Worm (Caenorhabditis elegans) whole organism, young adult: ENCODE results near the gene F14D2.15.

ENCODE experiments used
- F49E8.2 ChIP-seq: sonication (generic microtip); optimal IDR thresholded peaks from 3 replicates; lab custom pipeline; 2017; ENCODE audit warnings: missing genetic modification characterization, mild to moderate bottlenecking, missing compliant biosample characterization, antibody characterized with exemption, moderate library complexity; ENCODE audit not compliant: insufficient read depth
- F52B5.7 ChIP-seq: sonication (generic microtip); optimal IDR thresholded peaks from 2 replicates; lab custom pipeline; 2016; ENCODE audit warnings: mild to moderate bottlenecking, missing genetic modification characterization, missing compliant biosample characterization
- K11D2.4 ChIP-seq: fragments of 200-800 bp; sonication (Bioruptor generic); IDR thresholded peaks from 2 replicates; pipeline ENCODE4 v1.3.6; 2022; ENCODE audit warnings: missing genetic modification reagents, missing genetic modification characterization, missing compliant biosample characterization
- K12H6.12 ChIP-seq: fragments of 200-800 bp; sonication (Bioruptor generic); optimal IDR thresholded peaks from 2 replicates; lab custom pipeline; 2018; ENCODE audit warnings: mild to moderate bottlenecking, missing genetic modification characterization, missing compliant biosample characterization
- Y53F4B.3 ChIP-seq: fragments of 200-800 bp; sonication (Bioruptor generic); IDR thresholded peaks from 2 replicates; pipeline ENCODE4 v1.3.6; 2022; ENCODE audit warnings: missing genetic modification reagents, missing genetic modification characterization, missing compliant biosample characterization
- attf-3 ChIP-seq: fragments of 200-800 bp; sonication (Bioruptor generic); conservative IDR thresholded peaks from 2 replicates; pipeline ENCODE4 v1.3.6; 2022; ENCODE audit warnings: missing genetic modification reagents, missing genetic modification characterization, missing compliant biosample characterization
- ceh-40 ChIP-seq: fragments of 200-800 bp; sonication (Bioruptor generic); IDR thresholded peaks from 2 replicates; pipeline ENCODE4 v1.3.6; 2022; ENCODE audit warnings: missing genetic modification characterization, missing compliant biosample characterization
- egrh-3 ChIP-seq: fragments of 200-800 bp; sonication (Bioruptor generic); IDR thresholded peaks from 2 replicates; pipeline ENCODE4 v1.3.6; 2022; ENCODE audit warnings: missing genetic modification reagents, missing genetic modification characterization, missing compliant biosample characterization
- hlh-12 ChIP-seq: sonication (generic microtip); optimal IDR thresholded peaks from 2 replicates; lab custom pipeline; 2016; ENCODE audit warnings: missing genetic modification characterization, missing compliant biosample characterization
- let-526 ChIP-seq: fragments of 200-800 bp; sonication (Bioruptor generic); IDR thresholded peaks from 2 replicates; pipeline ENCODE4 v1.3.6; 2022; ENCODE audit warnings: missing genetic modification reagents, missing genetic modification characterization, missing compliant biosample characterization
- lsy-27 ChIP-seq: sonication (generic microtip); optimal IDR thresholded peaks from 2 replicates; lab custom pipeline; 2017; ENCODE audit warnings: missing genetic modification characterization, mild to moderate bottlenecking, missing compliant biosample characterization, antibody characterized with exemption, missing genotype, borderline replicate concordance; ENCODE audit not compliant: insufficient read depth
- pha-4 ChIP-seq: fragments of 150-350 bp; sonication (generic microtip); optimal IDR thresholded peaks from 2 replicates; lab custom pipeline; 2014; ENCODE audit warnings: missing biosample characterization, missing genetic modification reagents, missing genetic modification characterization
- xnd-1 ChIP-seq: sonication (generic microtip); optimal IDR thresholded peaks from 2 replicates; lab custom pipeline; 2016; ENCODE audit warnings: missing genotype, missing genetic modification reagents, missing genetic modification characterization, missing compliant biosample characterization
- zfh-2 ChIP-seq: fragments of 200-800 bp; sonication (Bioruptor generic); conservative IDR thresholded peaks from 2 replicates; pipeline ENCODE4 v1.3.6; 2022; ENCODE audit warnings: missing genetic modification reagents, missing genetic modification characterization, missing compliant biosample characterization

- TF ChIP-seq F52B5.7 (no peak), egrh-3 (no peak), xnd-1 (tag; lab: Kevin White, UChicago) (no peak), let-526 (GFP tag; lab: Robert Waterston, UW) (no peak), pha-4 (no peak), F49E8.2 (no peak), lsy-27 (tag; lab: Kevin White, UChicago) (no peak), hlh-12 (tag; lab: Kevin White, UChicago) (no peak), attf-3 (no peak), Y53F4B.3 (no peak), ceh-40 (GFP tag; lab: Robert Waterston, UW) (no peak), zfh-2 (GFP tag; lab: Robert Waterston, UW) (no peak), K12H6.12 (tag; lab: Kevin White, UChicago) (no peak), K11D2.4 (GFP tag; lab: Robert Waterston, UW) (no peak)
Measured at ce11 chrII:3374779-3375178, 31.2 kb upstream of the F14D2.15 start, which contains the start of gene bath-10.
